Worm (Caenorhabditis elegans) whole organism, L1 larva: Measurements from ENCODE around the gene lat-1.

Experiments
- fos-1 ChIP-seq: fragments of 150-350 bp; optimal IDR thresholded peaks from 2 replicates; lab custom pipeline; 2014; ENCODE audit warnings: missing biosample characterization, missing genetic modification characterization
- lir-3 ChIP-seq: sonication (generic microtip); optimal IDR thresholded peaks from 2 replicates; lab custom pipeline; 2016; ENCODE audit warnings: mild to moderate bottlenecking, missing genetic modification characterization, moderate library complexity, missing compliant biosample characterization; ENCODE audit not compliant: poor library complexity
- nhr-11 ChIP-seq: fragments of 150-350 bp; optimal IDR thresholded peaks from 2 replicates; lab custom pipeline; 2014; ENCODE audit warnings: missing biosample characterization, missing genetic modification characterization
- nhr-12 ChIP-seq: sonication (generic microtip); optimal IDR thresholded peaks from 2 replicates; lab custom pipeline; 2017; ENCODE audit warnings: missing biosample characterization, missing genetic modification characterization
- nhr-237 ChIP-seq: fragments of 150-350 bp; optimal IDR thresholded peaks from 2 replicates; lab custom pipeline; 2014; ENCODE audit warnings: missing biosample characterization, missing genetic modification characterization
- pqm-1 ChIP-seq: sonication (generic microtip); optimal IDR thresholded peaks from 3 replicates; lab custom pipeline; 2017; ENCODE audit warnings: missing biosample characterization, missing genetic modification characterization
- unc-86 ChIP-seq: sonication (generic microtip); optimal IDR thresholded peaks from 2 replicates; lab custom pipeline; 2016; ENCODE audit warnings: missing genetic modification characterization, missing compliant biosample characterization
- zag-1 ChIP-seq: fragments of 150-350 bp; optimal IDR thresholded peaks from 2 replicates; lab custom pipeline; 2014; ENCODE audit warnings: missing biosample characterization, missing genetic modification characterization

ce11 chrII:8856524-8856923 is 40.1 kb upstream of the lat-1 start:
- TF ChIP-seq nhr-11 = no peak
- no peak for TF ChIP-seq lir-3
- TF ChIP-seq nhr-12 (tag; lab: Kevin White, UChicago) = no peak
- TF ChIP-seq zag-1 (tag; lab: Kevin White, UChicago) = no peak
- TF ChIP-seq pqm-1 (tag; lab: Kevin White, UChicago) = no peak
- TF ChIP-seq fos-1 (tag; lab: Kevin White, UChicago) = no peak
- TF ChIP-seq unc-86 (tag; lab: Kevin White, UChicago) = no peak
- no peak for TF ChIP-seq nhr-237
